Fruit fly (Drosophila melanogaster) S2 (cell line): ENCODE measurements around the gene CG1309.

Source experiments
- CG8478 ChIP-seq: fragments of >200 bp; optimal IDR thresholded peaks from 2 replicates; lab custom pipeline; 2018
- CTCF ChIP-seq, 2 experiments: fragments of >200 bp; optimal IDR thresholded peaks; 2 replicates each; lab custom pipeline; 2018

DNA sequence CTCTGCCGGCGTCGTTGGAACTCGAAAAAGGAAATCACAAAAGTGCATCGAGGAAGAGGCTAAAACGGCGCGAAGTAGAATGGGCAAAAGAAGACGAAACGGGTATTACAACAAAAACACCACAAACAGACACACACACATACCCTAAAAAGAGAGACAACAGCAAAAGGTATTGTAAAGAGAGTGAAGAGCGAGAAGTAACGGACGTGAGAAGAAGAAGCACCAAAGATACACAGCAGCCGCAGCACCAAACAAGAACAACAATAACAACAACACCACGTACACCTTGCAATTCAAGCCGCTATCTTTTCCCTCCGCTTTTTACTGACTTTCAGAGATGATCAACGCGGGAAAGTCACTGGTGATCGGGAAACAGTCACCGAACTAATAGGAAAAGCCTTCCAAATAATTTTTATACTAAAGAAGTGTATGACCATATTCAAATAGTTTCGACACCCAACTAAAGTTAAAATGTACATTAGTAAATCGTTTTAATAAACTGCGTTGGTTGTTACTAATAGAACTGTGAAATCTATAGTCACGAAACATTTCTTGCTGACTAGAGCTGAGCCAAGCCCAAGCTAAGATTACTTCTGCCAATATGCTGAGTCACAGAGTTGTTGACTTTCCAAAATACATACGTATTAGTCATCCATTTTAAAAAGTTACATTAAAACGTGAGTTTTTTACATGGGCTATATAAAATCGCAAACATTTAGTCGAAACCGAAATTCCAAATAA, 6.9 kb upstream of the CG1309 start:
- TF ChIP-seq CG8478 (lab: Kevin White, UChicago) (no peak), CTCF (optimal IDR thresholded peaks at IDR 0.05; lab: Kevin White, UChicago) (no peak)
